Fruit fly (Drosophila melanogaster): ENCODE measurements around the gene CG43057.

DNA sequence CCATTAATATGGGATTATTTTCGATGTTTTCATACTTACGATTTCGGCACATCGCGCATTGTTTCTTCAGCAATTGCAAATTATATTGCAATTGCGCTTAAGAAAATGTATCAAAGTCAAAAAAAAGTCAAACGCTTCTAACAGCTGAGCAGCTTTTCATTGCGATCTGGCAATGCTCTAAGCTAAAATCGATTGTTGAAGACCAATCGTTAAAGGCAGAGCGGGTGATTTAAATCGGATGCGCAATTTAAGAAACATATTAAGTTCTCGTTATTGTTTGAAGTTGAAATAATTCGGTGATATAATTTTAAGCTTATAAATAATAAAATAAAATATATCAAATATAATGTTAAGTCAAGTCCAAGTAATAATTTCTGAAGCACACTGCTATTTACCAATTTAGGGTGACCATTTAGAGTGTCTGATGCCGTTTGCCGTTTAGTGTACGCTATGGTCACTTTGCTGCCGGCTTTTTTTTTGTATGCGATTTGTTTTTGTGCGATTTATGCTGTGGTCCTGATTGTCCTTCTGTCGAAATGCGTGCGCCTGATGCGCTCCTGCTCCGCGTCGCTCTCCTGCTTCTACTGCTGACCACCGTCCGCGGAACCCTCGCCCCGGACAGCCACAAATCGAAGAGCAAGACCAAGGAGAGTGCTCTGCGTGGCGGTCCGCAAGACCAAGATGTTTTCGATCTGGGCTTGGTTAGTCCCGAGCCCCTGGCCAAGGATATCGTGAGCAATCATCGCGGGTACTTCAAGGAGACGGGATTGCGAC is 46.9 kb downstream of the CG43057 start, which contains the start of the genes CG8475 and CG8460:
- TF ChIP-seq CG34367 (tag; optimal IDR thresholded peaks at IDR 0.05) (no peak), Pif1A (GFP tag; optimal IDR thresholded peaks at IDR 0.05) (no peak), CG14655 (GFP tag; optimal IDR thresholded peaks at IDR 0.05) (no peak), CG15710 (tag; optimal IDR thresholded peaks at IDR 0.05) (no peak), rn (GFP tag; IDR thresholded peaks at IDR 0.05) (no peak), CG8159 (tag; optimal IDR thresholded peaks at IDR 0.05) (no peak), CG4496 (GFP tag; IDR thresholded peaks at IDR 0.05) (no peak), fd96Ca (GFP tag; IDR thresholded peaks at IDR 0.05) (no peak), CG32121 (GFP tag; IDR thresholded peaks at IDR 0.05) (no peak), EcR (GFP tag; optimal IDR thresholded peaks at IDR 0.05) (no peak)

Measured in whole organism, pupa.